Fruit fly (Drosophila melanogaster) whole organism: ENCODE results near the gene CG5177.

Experiments used
- psq ChIP-seq: fragments of >200 bp; optimal IDR thresholded peaks from 2 replicates; lab custom pipeline; 2017
- usp ChIP-seq: fragments of >200 bp; optimal IDR thresholded peaks from 2 replicates; lab custom pipeline; 2017; ENCODE audit warnings: missing biosample characterization, missing genetic modification characterization, mixed read lengths

dm6 chr2L:7398528-7398927 is 6.5 kb upstream of the CG5177 start, which contains the start of gene CG5160:
- TF ChIP-seq usp (GFP tag; lab: Kevin White, UChicago) (no peak), psq (lab: Kevin White, UChicago) (no peak)
